Worm (Caenorhabditis elegans): ENCODE data around the gene ceh-82.
"Not testable (repeated sequence)": the region's sequence is repeated elsewhere in the genome, so short reads cannot be mapped to it uniquely, and the experiment has no call there.

DNA sequence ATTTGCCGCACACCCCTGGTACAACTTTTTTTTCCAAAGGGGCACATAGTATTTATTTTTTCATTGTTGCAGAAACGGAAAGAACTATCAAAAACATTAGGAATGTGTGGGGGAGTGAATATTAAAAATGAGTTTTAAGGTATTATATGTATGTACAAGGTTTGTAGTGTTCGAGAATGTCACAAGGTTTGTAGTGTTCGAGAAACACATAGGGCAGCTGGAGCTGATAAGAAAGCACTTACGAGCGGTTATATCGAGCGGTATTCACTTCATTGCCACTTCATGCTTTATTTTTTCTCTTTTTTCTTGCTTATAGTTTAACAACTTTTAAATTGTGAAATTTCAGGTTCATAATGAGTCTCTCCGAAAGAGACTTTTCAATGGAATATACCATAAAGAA is 35.4 kb downstream of the ceh-82 start:
- not testable (repeated sequence) for TF ChIP-seq efl-3 (GFP tag; optimal IDR thresholded peaks at IDR 0.05); ztf-11 (tag; optimal IDR thresholded peaks at IDR 0.05); mdl-1 (tag; optimal IDR thresholded peaks at IDR 0.05); nhr-19 (GFP tag; conservative IDR thresholded peaks at IDR 0.05); tlp-1 (tag; optimal IDR thresholded peaks at IDR 0.05); nhr-28 (tag; optimal IDR thresholded peaks at IDR 0.05); sptf-1 (tag; optimal IDR thresholded peaks at IDR 0.05); unc-62 (GFP tag; optimal IDR thresholded peaks at IDR 0.05); lin-13 (GFP tag; optimal IDR thresholded peaks at IDR 0.05)

Measured in whole organism, L1 larva.